Worm (Caenorhabditis elegans) whole organism, L2 larva: Measurements from ENCODE around the gene ZK54.3.

Source experiments
- aly-2 ChIP-seq: fragments of 150-350 bp; optimal IDR thresholded peaks from 2 replicates; lab custom pipeline; 2014; ENCODE audit warnings: missing biosample characterization, missing genetic modification characterization
- ama-1 ChIP-seq: fragments of 150-350 bp; optimal IDR thresholded peaks from 2 replicates; lab custom pipeline; 2018; ENCODE audit warnings: inconsistent platforms
- fos-1 ChIP-seq: fragments of 150-350 bp; optimal IDR thresholded peaks from 2 replicates; lab custom pipeline; 2014; ENCODE audit warnings: missing biosample characterization, missing genetic modification characterization
- lin-39 ChIP-seq: fragments of 150-350 bp; optimal IDR thresholded peaks from 2 replicates; lab custom pipeline; 2014; ENCODE audit warnings: missing biosample characterization, missing genetic modification reagents, missing genetic modification characterization
- lsy-2 ChIP-seq, 2 experiments: fragments of 150-350 bp in 1 of 2; sonication (generic microtip) in 1 of 2; optimal IDR thresholded peaks; 2 replicates each; lab custom pipeline; 2014 to 2017; ENCODE audit warnings: missing biosample characterization in 2 of 2, missing genetic modification characterization in 2 of 2
- mab-5 ChIP-seq: fragments of 150-350 bp; optimal IDR thresholded peaks from 2 replicates; lab custom pipeline; 2014; ENCODE audit warnings: missing biosample characterization, missing genetic modification characterization
- nhr-10 ChIP-seq: sonication (generic microtip); optimal IDR thresholded peaks from 2 replicates; lab custom pipeline; 2017; ENCODE audit warnings: missing biosample characterization, missing genetic modification characterization
- nhr-21 ChIP-seq: fragments of 150-350 bp; optimal IDR thresholded peaks from 2 replicates; lab custom pipeline; 2014; ENCODE audit warnings: missing biosample characterization, missing genetic modification characterization
- nhr-23 ChIP-seq: fragments of 150-350 bp; optimal IDR thresholded peaks from 2 replicates; lab custom pipeline; 2014; ENCODE audit warnings: missing biosample characterization, missing genetic modification reagents, missing genetic modification characterization
- nhr-25 ChIP-seq: fragments of 150-350 bp; sonication (generic microtip); optimal IDR thresholded peaks from 3 replicates; lab custom pipeline; 2014; ENCODE audit warnings: missing biosample characterization, missing genetic modification characterization
- unc-62 ChIP-seq: fragments of 150-350 bp; optimal IDR thresholded peaks from 2 replicates; lab custom pipeline; 2014; ENCODE audit warnings: missing biosample characterization, missing genetic modification reagents, missing genetic modification characterization
- ztf-4 ChIP-seq: fragments of 150-350 bp; optimal IDR thresholded peaks from 2 replicates; lab custom pipeline; 2014; ENCODE audit warnings: missing biosample characterization, missing genetic modification characterization

DNA sequence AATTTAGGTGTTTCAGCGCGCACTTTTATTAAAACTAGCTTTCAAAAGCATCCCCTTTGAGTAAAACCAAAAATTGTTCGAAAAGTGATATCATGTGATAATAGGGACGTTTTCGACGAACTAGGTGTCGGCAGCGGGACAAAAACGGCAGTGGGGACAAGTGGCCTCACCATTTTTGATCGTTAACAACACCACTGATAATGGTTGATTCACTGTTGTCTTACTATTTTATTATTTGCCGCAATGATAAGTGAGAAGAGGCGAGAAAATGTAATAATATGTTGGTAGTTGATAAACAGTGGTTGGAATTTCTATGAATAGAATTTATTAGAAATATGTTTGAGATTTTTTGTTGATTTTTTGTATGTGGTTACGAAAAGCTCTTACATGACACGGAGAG lies 9.2 kb upstream of the ZK54.3 start:
- no peak for TF ChIP-seq unc-62 (GFP tag; lab: Kevin White, UChicago)
- TF ChIP-seq ztf-4 (tag; lab: Kevin White, UChicago): no peak
- TF ChIP-seq lsy-2 (tag; optimal IDR thresholded peaks at IDR 0.05; lab: Kevin White, UChicago): no peak
- no peak for TF ChIP-seq ama-1 (lab: Kevin White, UChicago)
- TF ChIP-seq lin-39 (tag; lab: Kevin White, UChicago): no peak
- no peak for TF ChIP-seq nhr-10 (tag; lab: Kevin White, UChicago)
- TF ChIP-seq fos-1: peak; percentile 78
- no peak for TF ChIP-seq nhr-21 (tag; lab: Kevin White, UChicago)
- no peak for TF ChIP-seq nhr-23 (tag; lab: Kevin White, UChicago)
- TF ChIP-seq aly-2 (tag; lab: Kevin White, UChicago): no peak
- no peak for TF ChIP-seq mab-5 (tag; lab: Kevin White, UChicago)
- TF ChIP-seq nhr-25 (tag; lab: Kevin White, UChicago): peak; percentile 13
